Fruit fly (Drosophila melanogaster) whole organism, embryonic: ENCODE results near the gene cd.

Source experiments
- CG10431 ChIP-seq: fragments of 200-800 bp; sonication (Bioruptor generic); optimal IDR thresholded peaks from 3 replicates; lab custom pipeline; 2018; ENCODE audit warnings: missing biosample characterization, mild to moderate bottlenecking, missing genetic modification characterization
- CG10543 ChIP-seq: fragments of 200-800 bp; sonication (Bioruptor generic); optimal IDR thresholded peaks from 3 replicates; lab custom pipeline; 2017; ENCODE audit warnings: missing biosample characterization, mild to moderate bottlenecking, missing genetic modification characterization, moderate library complexity
- CG11247 ChIP-seq: fragments of 200-800 bp; sonication (Bioruptor generic); IDR thresholded peaks from 2 replicates; pipeline ENCODE4 v1.3.6; 2022; ENCODE audit warnings: missing biosample characterization, missing genetic modification characterization
- CG11504 ChIP-seq: fragments of 200-800 bp; sonication (Bioruptor generic); optimal IDR thresholded peaks from 3 replicates; lab custom pipeline; 2019; ENCODE audit warnings: missing biosample characterization, mild to moderate bottlenecking, missing genetic modification characterization, moderate library complexity
- CG12219 ChIP-seq: fragments of 200-800 bp; sonication (Bioruptor generic); optimal IDR thresholded peaks from 3 replicates; lab custom pipeline; 2018; ENCODE audit warnings: missing biosample characterization, mild to moderate bottlenecking, missing genetic modification characterization
- CG12744 ChIP-seq: fragments of 200-800 bp; sonication (Bioruptor generic); optimal IDR thresholded peaks from 2 replicates; lab custom pipeline; 2016; ENCODE audit warnings: missing biosample characterization, missing genetic modification characterization
- CG13624 ChIP-seq: fragments of 200-800 bp; sonication (Bioruptor generic); optimal IDR thresholded peaks from 2 replicates; lab custom pipeline; 2016; ENCODE audit warnings: missing biosample characterization, missing genetic modification characterization
- CG15479 ChIP-seq: fragments of 200-800 bp; sonication (Bioruptor generic); optimal IDR thresholded peaks from 3 replicates; lab custom pipeline; 2019; ENCODE audit warnings: missing biosample characterization, mild to moderate bottlenecking, missing genetic modification characterization, moderate library complexity
- CG1603 ChIP-seq: fragments of 200-800 bp; sonication (Bioruptor generic); optimal IDR thresholded peaks from 2 replicates; lab custom pipeline; 2019; ENCODE audit warnings: missing biosample characterization, mild to moderate bottlenecking, missing genetic modification characterization, moderate library complexity
- CG18262 ChIP-seq: fragments of 200-800 bp; optimal IDR thresholded peaks from 3 replicates; lab custom pipeline; 2019; ENCODE audit warnings: missing biosample characterization, mild to moderate bottlenecking, missing genetic modification characterization, moderate library complexity
- CG42726 ChIP-seq: fragments of 200-800 bp; sonication (Bioruptor generic); IDR thresholded peaks from 2 replicates; pipeline ENCODE4 v1.3.6; 2022; ENCODE audit warnings: missing biosample characterization, missing genetic modification characterization; ENCODE audit not compliant: partially characterized antibody
- CG4360 ChIP-seq: fragments of 200-800 bp; sonication (Bioruptor generic); IDR thresholded peaks from 2 replicates; pipeline ENCODE4 v1.3.6; 2022; ENCODE audit warnings: missing biosample characterization, missing genetic modification characterization
- CG4404 ChIP-seq: fragments of 200-800 bp; sonication (Bioruptor generic); IDR thresholded peaks from 2 replicates; pipeline ENCODE4 v1.3.6; 2022; ENCODE audit warnings: missing biosample characterization, missing genetic modification characterization
- CG6654 ChIP-seq: fragments of 200-800 bp; sonication (Bioruptor generic); optimal IDR thresholded peaks from 2 replicates; lab custom pipeline; 2017; ENCODE audit warnings: missing biosample characterization, mild to moderate bottlenecking, missing genetic modification characterization
- CG6683 ChIP-seq: fragments of 200-800 bp; sonication (Bioruptor generic); optimal IDR thresholded peaks from 2 replicates; lab custom pipeline; 2017; ENCODE audit warnings: missing biosample characterization, mild to moderate bottlenecking, missing genetic modification characterization, missing genetic modification reagents
- CG7786 ChIP-seq: fragments of 200-800 bp; sonication (Bioruptor generic); optimal IDR thresholded peaks from 2 replicates; lab custom pipeline; 2016; ENCODE audit warnings: missing biosample characterization, missing genetic modification characterization
- CG7963 ChIP-seq: fragments of 200-800 bp; sonication (Bioruptor generic); IDR thresholded peaks from 3 replicates; pipeline ENCODE4 v1.3.6; 2022; ENCODE audit warnings: missing biosample characterization, missing genetic modification characterization; ENCODE audit not compliant: partially characterized antibody
- Doc3 ChIP-seq: fragments of 200-800 bp; sonication (Bioruptor generic); IDR thresholded peaks from 3 replicates; pipeline ENCODE4 v1.3.6; 2022; ENCODE audit warnings: missing biosample characterization, missing genetic modification characterization; ENCODE audit not compliant: partially characterized antibody
- Drgx ChIP-seq: fragments of 200-800 bp; sonication (Bioruptor generic); IDR thresholded peaks from 2 replicates; pipeline ENCODE4 v1.3.6; 2022; ENCODE audit warnings: missing biosample characterization, missing genetic modification characterization
- ERR ChIP-seq: fragments of 200-800 bp; sonication (Bioruptor generic); optimal IDR thresholded peaks from 2 replicates; lab custom pipeline; 2016; ENCODE audit warnings: missing biosample characterization, missing genetic modification characterization
- Eip74EF ChIP-seq, 2 experiments: fragments of 200-800 bp in 1 of 2; fragments of >200 bp in 1 of 2; sonication (Bioruptor generic) in 1 of 2; optimal IDR thresholded peaks; 2 replicates each; lab custom pipeline; 2017 to 2019; ENCODE audit warnings: missing biosample characterization in 2 of 2, missing genetic modification characterization in 2 of 2, mild to moderate bottlenecking in 1 of 2, moderate library complexity in 1 of 2
- Ets65A ChIP-seq: fragments of 200-800 bp; sonication (Bioruptor generic); peaks from one replicate; lab custom pipeline; 2016; ENCODE audit warnings: missing biosample characterization, missing genetic modification characterization
- Ets97D ChIP-seq: fragments of 200-800 bp; sonication (Bioruptor generic); optimal IDR thresholded peaks from 3 replicates; lab custom pipeline; 2016; ENCODE audit warnings: missing biosample characterization, missing genetic modification characterization
- Gug ChIP-seq: fragments of 200-800 bp; sonication (Bioruptor generic); IDR thresholded peaks from 4 replicates; pipeline ENCODE4 v1.3.6; 2022; ENCODE audit warnings: missing biosample characterization, missing genetic modification characterization
- HmgD ChIP-seq: fragments of 200-800 bp; sonication (Bioruptor generic); optimal IDR thresholded peaks from 3 replicates; lab custom pipeline; 2016; ENCODE audit warnings: missing biosample characterization, missing genetic modification characterization
- Hr51 ChIP-seq, 2 experiments: fragments of 200-800 bp; sonication (Bioruptor generic); optimal IDR thresholded peaks; 2 replicates in 1 of 2; 3 replicates in 1 of 2; lab custom pipeline; 2016 to 2018; ENCODE audit warnings: missing biosample characterization in 2 of 2, missing genetic modification characterization in 2 of 2, mild to moderate bottlenecking in 1 of 2, moderate library complexity in 1 of 2
- Lhr ChIP-seq: fragments of 200-800 bp; sonication (Bioruptor generic); optimal IDR thresholded peaks from 3 replicates; lab custom pipeline; 2017; ENCODE audit warnings: mild to moderate bottlenecking, missing biosample characterization, missing genetic modification reagents, missing genetic modification characterization
- Mad ChIP-seq: fragments of 200-800 bp; sonication (Bioruptor generic); optimal IDR thresholded peaks from 2 replicates; lab custom pipeline; 2016; ENCODE audit warnings: missing biosample characterization, missing genetic modification characterization
- Max ChIP-seq: fragments of 200-800 bp; sonication (Bioruptor generic); optimal IDR thresholded peaks from 2 replicates; lab custom pipeline; 2016; ENCODE audit warnings: missing biosample characterization, mild to moderate bottlenecking, missing genetic modification characterization
- amos ChIP-seq: fragments of 200-800 bp; sonication (Bioruptor generic); IDR thresholded peaks from 2 replicates; pipeline ENCODE4 v1.3.6; 2022; ENCODE audit warnings: missing biosample characterization, missing genetic modification characterization; ENCODE audit not compliant: partially characterized antibody
- bsh ChIP-seq, 2 experiments: fragments of 200-800 bp; sonication (Bioruptor generic); optimal IDR thresholded peaks; 2 replicates each; lab custom pipeline; 2017 to 2018; ENCODE audit warnings: mild to moderate bottlenecking in 2 of 2, missing biosample characterization in 2 of 2, missing genetic modification characterization in 2 of 2, moderate library complexity in 1 of 2
- cg ChIP-seq: fragments of 200-800 bp; sonication (Bioruptor generic); optimal IDR thresholded peaks from 3 replicates; lab custom pipeline; 2019; ENCODE audit warnings: missing biosample characterization, mild to moderate bottlenecking, missing genetic modification characterization, moderate library complexity
- dysf ChIP-seq: fragments of 200-800 bp; sonication (Bioruptor generic); IDR thresholded peaks from 3 replicates; pipeline ENCODE4 v1.3.6; 2022; ENCODE audit warnings: missing biosample characterization, missing genetic modification characterization
- gsb-n ChIP-seq: fragments of 200-800 bp; sonication (Bioruptor generic); optimal IDR thresholded peaks from 3 replicates; lab custom pipeline; 2018; ENCODE audit warnings: missing biosample characterization, mild to moderate bottlenecking, missing genetic modification characterization
- kni ChIP-seq: fragments of 200-800 bp; sonication (Bioruptor generic); optimal IDR thresholded peaks from 3 replicates; lab custom pipeline; 2017; ENCODE audit warnings: mild to moderate bottlenecking, missing biosample characterization, missing genetic modification reagents, missing genetic modification characterization
- lilli ChIP-seq: fragments of 200-800 bp; sonication (Bioruptor generic); optimal IDR thresholded peaks from 3 replicates; lab custom pipeline; 2016; ENCODE audit warnings: missing biosample characterization, missing genetic modification characterization
- lmd ChIP-seq: fragments of 200-800 bp; sonication (Bioruptor generic); IDR thresholded peaks from 2 replicates; pipeline ENCODE4 v1.3.6; 2022; ENCODE audit warnings: missing biosample characterization, missing genetic modification characterization
- nerfin-1 ChIP-seq: fragments of 200-800 bp; sonication (Bioruptor generic); optimal IDR thresholded peaks from 3 replicates; lab custom pipeline; 2019; ENCODE audit warnings: missing biosample characterization, mild to moderate bottlenecking, missing genetic modification characterization, moderate library complexity
- nmo ChIP-seq: fragments of 200-800 bp; sonication (Bioruptor generic); optimal IDR thresholded peaks from 2 replicates; lab custom pipeline; 2018; ENCODE audit warnings: missing biosample characterization, mild to moderate bottlenecking, missing genetic modification characterization, moderate library complexity
- scrt ChIP-seq: fragments of 200-800 bp; sonication (Bioruptor generic); optimal IDR thresholded peaks from 2 replicates; lab custom pipeline; 2018; ENCODE audit warnings: missing biosample characterization, mild to moderate bottlenecking, missing genetic modification characterization, moderate library complexity
- sd ChIP-seq: fragments of 200-800 bp; sonication (Bioruptor generic); optimal IDR thresholded peaks from 3 replicates; lab custom pipeline; 2018; ENCODE audit warnings: missing biosample characterization, mild to moderate bottlenecking, missing genetic modification characterization, moderate library complexity
- slbo ChIP-seq: fragments of 200-800 bp; sonication (Bioruptor generic); IDR thresholded peaks from 2 replicates; pipeline ENCODE4 v1.3.6; 2022; ENCODE audit warnings: missing biosample characterization, missing genetic modification characterization
- sob ChIP-seq: fragments of 200-800 bp; sonication (Bioruptor generic); IDR thresholded peaks from 2 replicates; pipeline ENCODE4 v1.3.6; 2022; ENCODE audit warnings: missing biosample characterization, missing genetic modification characterization
- tna ChIP-seq: fragments of 200-800 bp; sonication (Bioruptor generic); IDR thresholded peaks from 2 replicates; pipeline ENCODE4 v1.3.6; 2022; ENCODE audit warnings: missing biosample characterization, missing genetic modification characterization; ENCODE audit not compliant: partially characterized antibody
- zf30C ChIP-seq: fragments of 200-800 bp; sonication (Bioruptor generic); optimal IDR thresholded peaks from 3 replicates; lab custom pipeline; 2018; ENCODE audit warnings: missing biosample characterization, mild to moderate bottlenecking, missing genetic modification characterization

The cd gene

DNA sequence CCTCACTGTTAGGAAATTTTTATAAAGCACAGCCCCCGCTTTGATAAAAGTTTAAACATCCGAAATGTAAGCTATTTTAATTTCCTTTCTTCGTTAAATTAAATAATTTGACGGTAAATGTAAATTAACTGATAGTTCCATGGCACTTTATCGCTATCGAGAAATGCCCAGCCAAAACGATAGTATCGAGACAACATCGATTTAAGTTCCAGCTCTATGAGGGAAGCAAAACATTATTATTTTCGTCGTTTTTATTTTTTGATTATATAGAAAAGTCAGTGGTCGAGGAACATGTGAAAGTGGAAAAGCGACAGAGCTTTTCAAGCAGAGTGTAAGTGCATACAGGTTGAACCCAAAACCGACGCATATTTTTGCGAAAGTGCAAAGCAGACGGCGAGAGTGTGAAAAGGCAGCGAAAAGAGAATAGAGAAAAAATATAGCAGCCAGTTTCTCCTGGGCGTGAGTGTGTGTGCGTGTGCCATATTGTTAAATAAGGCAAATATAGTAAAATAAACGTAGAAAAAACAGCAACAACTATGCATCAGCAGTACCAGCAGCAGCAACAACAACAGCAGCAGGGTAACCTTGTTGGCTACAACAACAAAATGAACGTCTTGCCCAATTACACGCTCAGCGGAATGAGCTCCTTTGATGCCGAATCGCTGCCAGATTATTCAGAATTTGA lies 32.2 kb downstream of the cd start, which contains the start of gene CG45049 (continued):
- TF ChIP-seq CG42726 (GFP tag; lab: Robert Waterston, UW) (peak; percentile 94), tna (GFP tag; lab: Robert Waterston, UW) (peak; percentile 91), CG4360 (peak; percentile 85), lilli (GFP tag; lab: Kevin White, UChicago) (peak; percentile 34), cg (GFP tag; lab: Kevin White, UChicago) (peak; percentile 80), nmo (peak; percentile 25), scrt (no peak), kni (GFP tag; lab: Kevin White, UChicago) (peak; percentile 40), Doc3 (GFP tag; lab: Robert Waterston, UW) (peak; percentile 81), CG4404 (GFP tag; lab: Robert Waterston, UW) (no peak), CG7963 (GFP tag; lab: Robert Waterston, UW) (peak; percentile 93), CG10543 (GFP tag; lab: Kevin White, UChicago) (peak; percentile 23), bsh (GFP tag; optimal IDR thresholded peaks at IDR 0.05; lab: Kevin White, UChicago) (no peak), CG1603 (tag; lab: Kevin White, UChicago) (peak; percentile 26), zf30C (GFP tag; lab: Kevin White, UChicago) (no peak), Ets97D (peak; percentile 6), Gug (GFP tag; lab: Robert Waterston, UW) (peak; percentile 32; the same call in 1 of the 4 replicates), amos (peak; percentile 96)

DNA sequence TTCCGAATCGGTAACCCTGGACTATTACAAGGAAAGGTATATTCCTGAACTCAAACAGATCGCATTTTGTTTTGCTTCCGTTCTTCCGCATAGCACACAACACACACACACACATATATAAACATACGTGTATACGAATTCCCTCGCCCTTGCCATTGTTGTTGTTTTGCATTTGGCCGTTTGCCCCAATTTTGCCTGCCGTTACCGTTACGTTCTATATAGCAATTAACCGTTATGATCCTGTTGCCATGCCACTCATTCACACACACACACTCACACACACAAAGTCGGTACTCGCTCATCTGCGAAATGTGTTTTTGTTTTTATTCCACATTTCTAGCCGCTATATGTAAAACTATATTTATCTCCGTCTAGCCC lies 32.7 kb downstream of the cd start:
- TF ChIP-seq Eip74EF (GFP tag; optimal IDR thresholded peaks at IDR 0.05; lab: Kevin White, UChicago) (peak in 1 of 2 experiments; percentile 70), CG6654 (GFP tag; lab: Kevin White, UChicago) (no peak), CG6683 (GFP tag; lab: Kevin White, UChicago) (no peak), sd (tag; lab: Kevin White, UChicago) (peak; percentile 28), CG12219 (GFP tag; lab: Kevin White, UChicago) (no peak), Mad (GFP tag; lab: Kevin White, UChicago) (no peak), cg (GFP tag; lab: Kevin White, UChicago) (peak; percentile 71), CG7786 (GFP tag; lab: Kevin White, UChicago) (no peak), nerfin-1 (tag; lab: Kevin White, UChicago) (peak; percentile 41), CG10431 (GFP tag; lab: Kevin White, UChicago) (no peak), HmgD (peak; percentile 27)
- TF ChIP-seq, all 482 proteins: peak for 5

dm6 chr3R:22727857-22728256 lies 33.1 kb downstream of the cd start:
- TF ChIP-seq CG18262 (tag; lab: Kevin White, UChicago): peak; percentile 25
- no peak for TF ChIP-seq CG12744 (GFP tag; lab: Kevin White, UChicago)
- TF ChIP-seq CG11504 (tag; lab: Kevin White, UChicago): no peak
- TF ChIP-seq sob (GFP tag; lab: Robert Waterston, UW): 0 out of 2 replicates have a peak, but pooled peaks have one; percentile 22
- TF ChIP-seq CG13624: peak; percentile 2
- TF ChIP-seq slbo (GFP tag; lab: Robert Waterston, UW): 0 out of 2 replicates have a peak, but pooled peaks have one; percentile 11
- TF ChIP-seq Drgx (GFP tag; lab: Robert Waterston, UW): peak; percentile 74
- peak; percentile 84 for TF ChIP-seq Ets65A (GFP tag; lab: Kevin White, UChicago)
- no peak for TF ChIP-seq Hr51 (GFP tag; optimal IDR thresholded peaks at IDR 0.05; lab: Kevin White, UChicago)
- peak; percentile 46; the same call in 1 of the 3 replicates for TF ChIP-seq dysf
- TF ChIP-seq Max (GFP tag; lab: Kevin White, UChicago): no peak
- peak; percentile 37 for TF ChIP-seq lmd
- no peak for TF ChIP-seq CG15479 (GFP tag; lab: Kevin White, UChicago)
- no peak for TF ChIP-seq gsb-n (tag; lab: Kevin White, UChicago)
- TF ChIP-seq sd (tag; lab: Kevin White, UChicago): peak; percentile 17
- TF ChIP-seq ERR (GFP tag; lab: Kevin White, UChicago): no peak
- no peak for TF ChIP-seq Lhr (GFP tag; lab: Kevin White, UChicago)
- TF ChIP-seq CG11247: 0 out of 2 replicates have a peak, but pooled peaks have one; percentile 27
